Fruit fly (Drosophila melanogaster) whole organism, embryonic: ENCODE results near the gene CG2182.

Source experiments
- Asciz ChIP-seq: fragments of 200-800 bp; sonication (Bioruptor generic); optimal IDR thresholded peaks from 2 replicates; lab custom pipeline; 2017; ENCODE audit warnings: missing biosample characterization, mild to moderate bottlenecking, missing genetic modification characterization, missing genetic modification reagents
- Awh ChIP-seq: fragments of 200-800 bp; sonication (Bioruptor generic); IDR thresholded peaks from 2 replicates; pipeline ENCODE4, ENCODE4 v1.3.6; 2022; ENCODE audit warnings: missing biosample characterization, missing genetic modification characterization
- CG10543 ChIP-seq: fragments of 200-800 bp; sonication (Bioruptor generic); optimal IDR thresholded peaks from 3 replicates; lab custom pipeline; 2017; ENCODE audit warnings: missing biosample characterization, mild to moderate bottlenecking, missing genetic modification characterization, moderate library complexity
- CG11504 ChIP-seq: fragments of 200-800 bp; sonication (Bioruptor generic); optimal IDR thresholded peaks from 3 replicates; lab custom pipeline; 2019; ENCODE audit warnings: missing biosample characterization, mild to moderate bottlenecking, missing genetic modification characterization, moderate library complexity
- CG11560 ChIP-seq: fragments of 200-800 bp; sonication (Bioruptor generic); IDR thresholded peaks from 3 replicates; pipeline ENCODE4 v1.3.6; 2022; ENCODE audit warnings: missing biosample characterization, missing genetic modification characterization
- CG12659 ChIP-seq: fragments of 200-800 bp; sonication (Bioruptor generic); optimal IDR thresholded peaks from 3 replicates; lab custom pipeline; 2017; ENCODE audit warnings: mild to moderate bottlenecking, missing biosample characterization, missing genetic modification reagents, missing genetic modification characterization
- CG12769 ChIP-seq: fragments of 200-800 bp; sonication (Bioruptor generic); optimal IDR thresholded peaks from 2 replicates; lab custom pipeline; 2019; ENCODE audit warnings: missing biosample characterization, mild to moderate bottlenecking, missing genetic modification characterization, moderate library complexity
- CG13123 ChIP-seq: fragments of 200-800 bp; sonication (Bioruptor generic); optimal IDR thresholded peaks from 2 replicates; lab custom pipeline; 2016; ENCODE audit warnings: missing biosample characterization, missing genetic modification characterization
- CG13894 ChIP-seq: fragments of 200-800 bp; sonication (Bioruptor generic); optimal IDR thresholded peaks from 3 replicates; lab custom pipeline; 2018; ENCODE audit warnings: missing biosample characterization, mild to moderate bottlenecking, missing genetic modification characterization, moderate library complexity
- CG14667 ChIP-seq: fragments of 200-800 bp; sonication (Bioruptor generic); IDR thresholded peaks from 2 replicates; pipeline ENCODE4 v1.3.6; 2022; ENCODE audit warnings: missing biosample characterization, missing genetic modification characterization
- CG17328 ChIP-seq: fragments of 200-800 bp; sonication (Bioruptor generic); IDR thresholded peaks from 2 replicates; pipeline ENCODE4 v1.3.6; 2022; ENCODE audit warnings: missing biosample characterization, missing genetic modification characterization
- CG17912 ChIP-seq: fragments of 200-800 bp; sonication (Bioruptor generic); optimal IDR thresholded peaks from 2 replicates; lab custom pipeline; 2018; ENCODE audit warnings: missing biosample characterization, mild to moderate bottlenecking, missing genetic modification characterization
- CG1792 ChIP-seq: fragments of 200-800 bp; sonication (Bioruptor generic); optimal IDR thresholded peaks from 2 replicates; lab custom pipeline; 2016; ENCODE audit warnings: missing biosample characterization, missing genetic modification characterization
- CG18011 ChIP-seq: fragments of 200-800 bp; sonication (Bioruptor generic); optimal IDR thresholded peaks from 2 replicates; lab custom pipeline; 2017; ENCODE audit warnings: missing biosample characterization, missing genetic modification characterization, mild to moderate bottlenecking, moderate library complexity, missing genotype
- CG18476 ChIP-seq: fragments of 200-800 bp; sonication (Bioruptor generic); optimal IDR thresholded peaks from 2 replicates; lab custom pipeline; 2016; ENCODE audit warnings: missing biosample characterization, mild to moderate bottlenecking, missing genetic modification characterization
- CG3847 ChIP-seq: fragments of 200-800 bp; sonication (Bioruptor generic); IDR thresholded peaks from 2 replicates; pipeline ENCODE4 v1.3.6; 2022; ENCODE audit warnings: missing biosample characterization, missing genetic modification characterization
- CG4730 ChIP-seq: fragments of 200-800 bp; sonication (Bioruptor generic); IDR thresholded peaks from 2 replicates; pipeline ENCODE4 v1.3.6; 2022; ENCODE audit warnings: missing biosample characterization, missing genetic modification characterization
- CG6254 ChIP-seq: fragments of 200-800 bp; sonication (Bioruptor generic); optimal IDR thresholded peaks from 3 replicates; lab custom pipeline; 2017; ENCODE audit warnings: mild to moderate bottlenecking, missing biosample characterization, missing genetic modification reagents, missing genetic modification characterization
- CG6791 ChIP-seq: fragments of 200-800 bp; sonication (Bioruptor generic); IDR thresholded peaks from 3 replicates; pipeline ENCODE4 v1.3.6; 2022; ENCODE audit warnings: missing biosample characterization, missing genetic modification characterization; ENCODE audit not compliant: partially characterized antibody
- CG7839 ChIP-seq: fragments of 200-800 bp; sonication (Bioruptor generic); optimal IDR thresholded peaks from 3 replicates; lab custom pipeline; 2018; ENCODE audit warnings: missing biosample characterization, mild to moderate bottlenecking, missing genetic modification characterization, moderate library complexity
- CG8281 ChIP-seq: fragments of 200-800 bp; sonication (Bioruptor generic); optimal IDR thresholded peaks from 2 replicates; lab custom pipeline; 2018; ENCODE audit warnings: missing biosample characterization, mild to moderate bottlenecking, missing genetic modification characterization, moderate library complexity
- CG8944 ChIP-seq: fragments of 200-800 bp; sonication (Bioruptor generic); optimal IDR thresholded peaks from 3 replicates; lab custom pipeline; 2016; ENCODE audit warnings: missing biosample characterization, missing genetic modification characterization
- CG9437 ChIP-seq: fragments of 200-800 bp; sonication (Bioruptor generic); optimal IDR thresholded peaks from 2 replicates; lab custom pipeline; 2018; ENCODE audit warnings: missing biosample characterization, mild to moderate bottlenecking, missing genetic modification characterization
- CG9609 ChIP-seq: fragments of 200-800 bp; sonication (Bioruptor generic); optimal IDR thresholded peaks from 3 replicates; lab custom pipeline; 2016; ENCODE audit warnings: missing biosample characterization, missing genetic modification characterization
- Dek ChIP-seq: fragments of 200-800 bp; sonication (Bioruptor generic); optimal IDR thresholded peaks from 3 replicates; lab custom pipeline; 2019; ENCODE audit warnings: missing biosample characterization, mild to moderate bottlenecking, missing genetic modification characterization, moderate library complexity
- Ets97D ChIP-seq: fragments of 200-800 bp; sonication (Bioruptor generic); optimal IDR thresholded peaks from 3 replicates; lab custom pipeline; 2016; ENCODE audit warnings: missing biosample characterization, missing genetic modification characterization
- Neu2 ChIP-seq: fragments of 200-800 bp; sonication (Bioruptor generic); optimal IDR thresholded peaks from 3 replicates; lab custom pipeline; 2016; ENCODE audit warnings: missing biosample characterization, missing genetic modification characterization, borderline replicate concordance
- Rfx ChIP-seq: fragments of 200-800 bp; sonication (Bioruptor generic); IDR thresholded peaks from 2 replicates; pipeline ENCODE4 v1.3.6; 2022; ENCODE audit warnings: missing biosample characterization, missing genetic modification characterization
- Side ChIP-seq: fragments of 200-800 bp; sonication (Bioruptor generic); optimal IDR thresholded peaks from 2 replicates; lab custom pipeline; 2016; ENCODE audit warnings: missing biosample characterization, missing genetic modification characterization
- Ssrp ChIP-seq: fragments of 200-800 bp; sonication (Bioruptor generic); optimal IDR thresholded peaks from 2 replicates; lab custom pipeline; 2018; ENCODE audit warnings: missing biosample characterization, mild to moderate bottlenecking, missing genetic modification characterization, moderate library complexity
- Usf ChIP-seq: fragments of 200-800 bp; sonication (Bioruptor generic); optimal IDR thresholded peaks from 2 replicates; lab custom pipeline; 2017; ENCODE audit warnings: missing genotype, missing biosample characterization, missing genetic modification characterization
- Xbp1 ChIP-seq: fragments of 200-800 bp; sonication (Bioruptor generic); optimal IDR thresholded peaks from 3 replicates; lab custom pipeline; 2016; ENCODE audit warnings: missing biosample characterization, mild to moderate bottlenecking, missing genetic modification characterization
- dimm ChIP-seq: fragments of 200-800 bp; sonication (Bioruptor generic); IDR thresholded peaks from 2 replicates; pipeline ENCODE4 v1.3.6; 2022; ENCODE audit warnings: missing biosample characterization, missing genetic modification characterization
- disco-r ChIP-seq: fragments of 200-800 bp; sonication (Bioruptor generic); optimal IDR thresholded peaks from 2 replicates; lab custom pipeline; 2016; ENCODE audit warnings: missing biosample characterization, missing genetic modification characterization
- gcm2 ChIP-seq: fragments of 200-800 bp; sonication (Bioruptor generic); optimal IDR thresholded peaks from 2 replicates; lab custom pipeline; 2016; ENCODE audit warnings: missing biosample characterization, missing genetic modification characterization
- gfzf ChIP-seq: fragments of 200-800 bp; sonication (Bioruptor generic); optimal IDR thresholded peaks from 2 replicates; lab custom pipeline; 2016; ENCODE audit warnings: missing biosample characterization, mild to moderate bottlenecking, missing genetic modification characterization, moderate library complexity
- gro ChIP-seq: fragments of 200-800 bp; sonication (Bioruptor generic); optimal IDR thresholded peaks from 2 replicates; lab custom pipeline; 2016; ENCODE audit warnings: missing biosample characterization, missing genetic modification characterization
- hkb ChIP-seq, 2 experiments: fragments of 200-800 bp in 1 of 2; fragments of >200 bp in 1 of 2; sonication (Bioruptor generic) in 1 of 2; IDR thresholded peaks in 1 of 2; optimal IDR thresholded peaks in 1 of 2; 2 replicates each; pipeline versions ENCODE4 v1.3.6 to Lab custom; 2017 to 2022; ENCODE audit warnings: missing biosample characterization in 1 of 2, missing genetic modification characterization in 1 of 2
- hth ChIP-seq: fragments of >200 bp; optimal IDR thresholded peaks from 2 replicates; lab custom pipeline; 2017; ENCODE audit warnings: inconsistent platforms
- ind ChIP-seq: fragments of 200-800 bp; sonication (Bioruptor generic); optimal IDR thresholded peaks from 3 replicates; lab custom pipeline; 2016; ENCODE audit warnings: missing biosample characterization, missing genetic modification characterization
- ro ChIP-seq: fragments of 200-800 bp; sonication (Bioruptor generic); IDR thresholded peaks from 2 replicates; pipeline ENCODE4 v1.3.6; 2022; ENCODE audit warnings: missing biosample characterization, missing genetic modification characterization
- seq ChIP-seq: fragments of 200-800 bp; sonication (Bioruptor generic); IDR thresholded peaks from 2 replicates; pipeline ENCODE4 v1.3.6; 2022; ENCODE audit warnings: missing biosample characterization, missing genetic modification characterization
- slou ChIP-seq: fragments of 200-800 bp; sonication (Bioruptor generic); optimal IDR thresholded peaks from 3 replicates; lab custom pipeline; 2016; ENCODE audit warnings: missing biosample characterization, missing genetic modification characterization
- ssp ChIP-seq: fragments of 200-800 bp; sonication (Bioruptor generic); IDR thresholded peaks from 2 replicates; pipeline ENCODE4 v1.3.6; 2022; ENCODE audit warnings: missing biosample characterization, missing genetic modification characterization
- stwl ChIP-seq: fragments of 200-800 bp; sonication (Bioruptor generic); optimal IDR thresholded peaks from 3 replicates; lab custom pipeline; 2018; ENCODE audit warnings: missing biosample characterization, mild to moderate bottlenecking, missing genetic modification characterization, moderate library complexity
- sug ChIP-seq: fragments of 200-800 bp; optimal IDR thresholded peaks from 2 replicates; lab custom pipeline; 2019; ENCODE audit warnings: missing biosample characterization, mild to moderate bottlenecking, missing genetic modification characterization, moderate library complexity
- trem ChIP-seq: fragments of 200-800 bp; optimal IDR thresholded peaks from 3 replicates; lab custom pipeline; 2019; ENCODE audit warnings: missing biosample characterization, mild to moderate bottlenecking, missing genetic modification characterization, moderate library complexity
- unpg ChIP-seq: fragments of 200-800 bp; sonication (Bioruptor generic); optimal IDR thresholded peaks from 3 replicates; lab custom pipeline; 2018; ENCODE audit warnings: missing biosample characterization, mild to moderate bottlenecking, missing genetic modification characterization, moderate library complexity
- zen2 ChIP-seq: fragments of 200-800 bp; sonication (Bioruptor generic); IDR thresholded peaks from 3 replicates; pipeline ENCODE4 v1.3.6; 2022; ENCODE audit warnings: missing biosample characterization, missing genetic modification characterization; ENCODE audit not compliant: partially characterized antibody

Gene CG2182

dm6 chr3R:5685269-5686048 is 25.7 kb upstream of the CG2182 start, which contains the start of the genes Rab23 and plx (continued):
- TF ChIP-seq Asciz (GFP tag; lab: Kevin White, UChicago) (no peak), ssp (peak; percentile 45; the same call in 1 of the 2 replicates), CG18476 (GFP tag; lab: Kevin White, UChicago) (no peak), Side (GFP tag; lab: Kevin White, UChicago) (no peak), CG13894 (tag; lab: Kevin White, UChicago) (no peak), hkb (optimal IDR thresholded peaks at IDR 0.05; lab: Kevin White, UChicago) (no peak), hkb (GFP tag; IDR thresholded peaks at IDR 0.05; lab: Robert Waterston, UW) (peak; percentile 29; the same call in 1 of the 2 replicates), Usf (GFP tag; lab: Kevin White, UChicago) (no peak), ro (no peak), CG1792 (GFP tag; lab: Kevin White, UChicago) (no peak), CG9437 (GFP tag; lab: Kevin White, UChicago) (no peak), CG8281 (tag; lab: Kevin White, UChicago) (no peak), slou (GFP tag; lab: Kevin White, UChicago) (no peak), CG11504 (peak; percentile 33), Ssrp (tag; lab: Kevin White, UChicago) (no peak), dimm (no peak), CG17328 (0 out of 2 replicates have a peak, but pooled peaks have one; percentile 5), Ets97D (GFP tag; lab: Kevin White, UChicago) (peak; percentile 78), CG10543 (GFP tag; lab: Kevin White, UChicago) (no peak), gfzf (GFP tag; lab: Kevin White, UChicago) (peak; percentile 76), zen2 (GFP tag; lab: Robert Waterston, UW) (no peak), Xbp1 (GFP tag; lab: Kevin White, UChicago) (peak; percentile 36), gcm2 (GFP tag; lab: Kevin White, UChicago) (no peak), gro (peak; percentile 36), Neu2 (GFP tag; lab: Kevin White, UChicago) (no peak), CG13123 (GFP tag; lab: Kevin White, UChicago) (no peak), sug (tag; lab: Kevin White, UChicago) (no peak), hth (lab: Kevin White, UChicago) (no peak), CG11560 (tag; lab: Robert Waterston, UW) (no peak), CG8944 (no peak), CG9609 (GFP tag; lab: Kevin White, UChicago) (no peak), CG3847 (GFP tag; lab: Robert Waterston, UW) (peak; percentile 79), disco-r (no peak), Dek (tag; lab: Kevin White, UChicago) (no peak), ind (GFP tag; lab: Kevin White, UChicago) (no peak), CG12769 (tag; lab: Kevin White, UChicago) (peak; percentile 2), CG6254 (no peak), CG4730 (GFP tag; lab: Robert Waterston, UW) (no peak), CG7839 (tag; lab: Kevin White, UChicago) (no peak), CG6791 (no peak), seq (GFP tag; lab: Robert Waterston, UW) (peak; percentile 16; the same call in 1 of the 2 replicates), CG18011 (GFP tag; lab: Kevin White, UChicago) (no peak), Rfx (GFP tag; lab: Robert Waterston, UW) (peak; percentile 11; the same call in 1 of the 2 replicates), trem (peak; percentile 39), CG14667 (GFP tag; lab: Robert Waterston, UW) (no peak), CG17912 (GFP tag; lab: Kevin White, UChicago) (no peak), CG12659 (GFP tag; lab: Kevin White, UChicago) (peak; percentile 63), Awh (GFP tag; lab: Robert Waterston, UW) (no peak), stwl (peak; percentile 73), unpg (GFP tag; lab: Kevin White, UChicago) (no peak)
